Worm (Caenorhabditis elegans) whole organism, L2 larva: ENCODE results near the gene F43C9.1.
A peak's percentile ranks its signal among the peaks of the same experiment; 100 is the strongest.

Experiments used
- F13H6.1 ChIP-seq: sonication (generic microtip); optimal IDR thresholded peaks from 2 replicates; lab custom pipeline; 2016; ENCODE audit warnings: missing genetic modification characterization, missing compliant biosample characterization
- ZK546.5 ChIP-seq: sonication (generic microtip); optimal IDR thresholded peaks from 2 replicates; lab custom pipeline; 2017; ENCODE audit warnings: missing biosample characterization, missing genetic modification characterization
- aly-2 ChIP-seq: fragments of 150-350 bp; optimal IDR thresholded peaks from 2 replicates; lab custom pipeline; 2014; ENCODE audit warnings: missing biosample characterization, missing genetic modification characterization
- blmp-1 ChIP-seq: sonication (generic microtip); optimal IDR thresholded peaks from 2 replicates; lab custom pipeline; 2017; ENCODE audit warnings: missing genetic modification characterization, mild to moderate bottlenecking, missing compliant biosample characterization, antibody characterized with exemption, moderate library complexity; ENCODE audit not compliant: insufficient read depth
- ceh-16 ChIP-seq: fragments of 150-350 bp; optimal IDR thresholded peaks from 2 replicates; lab custom pipeline; 2014; ENCODE audit warnings: missing biosample characterization, missing genetic modification characterization
- crh-2 ChIP-seq: sonication (generic microtip); optimal IDR thresholded peaks from 2 replicates; lab custom pipeline; 2017; ENCODE audit warnings: missing biosample characterization, missing genetic modification characterization
- egl-27 ChIP-seq: sonication (generic microtip); optimal IDR thresholded peaks from 3 replicates; lab custom pipeline; 2017; ENCODE audit warnings: missing biosample characterization, missing genetic modification reagents, missing genetic modification characterization
- elt-1 ChIP-seq: fragments of 150-350 bp; optimal IDR thresholded peaks from 2 replicates; lab custom pipeline; 2014; ENCODE audit warnings: missing biosample characterization, missing genetic modification characterization
- fos-1 ChIP-seq: fragments of 150-350 bp; optimal IDR thresholded peaks from 2 replicates; lab custom pipeline; 2014; ENCODE audit warnings: missing biosample characterization, missing genetic modification characterization
- gmeb-1 ChIP-seq: fragments of 150-350 bp; optimal IDR thresholded peaks from 2 replicates; lab custom pipeline; 2014; ENCODE audit warnings: missing biosample characterization, missing genetic modification characterization
- lin-11 ChIP-seq: fragments of 150-350 bp; sonication (generic microtip); optimal IDR thresholded peaks from 2 replicates; lab custom pipeline; 2014; ENCODE audit warnings: missing biosample characterization, missing genetic modification characterization, inconsistent platforms, mixed read lengths
- lin-13 ChIP-seq: fragments of 150-350 bp; optimal IDR thresholded peaks from 2 replicates; lab custom pipeline; 2014; ENCODE audit warnings: missing biosample characterization, missing genetic modification reagents, missing genetic modification characterization
- lin-39 ChIP-seq: fragments of 150-350 bp; optimal IDR thresholded peaks from 2 replicates; lab custom pipeline; 2014; ENCODE audit warnings: missing biosample characterization, missing genetic modification reagents, missing genetic modification characterization
- lsy-2 ChIP-seq, 2 experiments: fragments of 150-350 bp in 1 of 2; sonication (generic microtip) in 1 of 2; optimal IDR thresholded peaks; 2 replicates each; lab custom pipeline; 2014 to 2017; ENCODE audit warnings: missing biosample characterization in 2 of 2, missing genetic modification characterization in 2 of 2
- mab-5 ChIP-seq: fragments of 150-350 bp; optimal IDR thresholded peaks from 2 replicates; lab custom pipeline; 2014; ENCODE audit warnings: missing biosample characterization, missing genetic modification characterization
- mdl-1 ChIP-seq, 2 experiments: fragments of 150-350 bp in 1 of 2; sonication (generic microtip) in 1 of 2; optimal IDR thresholded peaks; 2 replicates each; lab custom pipeline; 2017; ENCODE audit warnings: missing biosample characterization in 2 of 2, missing genetic modification characterization in 2 of 2
- nhr-10 ChIP-seq: sonication (generic microtip); optimal IDR thresholded peaks from 2 replicates; lab custom pipeline; 2017; ENCODE audit warnings: missing biosample characterization, missing genetic modification characterization
- nhr-12 ChIP-seq: fragments of 150-350 bp; optimal IDR thresholded peaks from 2 replicates; lab custom pipeline; 2014; ENCODE audit warnings: missing biosample characterization, missing genetic modification characterization
- nhr-129 ChIP-seq: fragments of 150-350 bp; optimal IDR thresholded peaks from 2 replicates; lab custom pipeline; 2014; ENCODE audit warnings: missing biosample characterization, missing genetic modification characterization
- nhr-6 ChIP-seq: fragments of 150-350 bp; optimal IDR thresholded peaks from 2 replicates; lab custom pipeline; 2014; ENCODE audit warnings: missing biosample characterization, missing genetic modification characterization
- peb-1 ChIP-seq: fragments of 150-350 bp; optimal IDR thresholded peaks from 2 replicates; lab custom pipeline; 2014; ENCODE audit warnings: missing biosample characterization, missing genetic modification characterization
- sem-4 ChIP-seq: fragments of 150-350 bp; optimal IDR thresholded peaks from 2 replicates; lab custom pipeline; 2014; ENCODE audit warnings: missing biosample characterization, missing genetic modification reagents, missing genetic modification characterization
- skn-1 ChIP-seq: sonication (generic microtip); optimal IDR thresholded peaks from 2 replicates; lab custom pipeline; 2017; ENCODE audit warnings: missing biosample characterization, missing genetic modification characterization
- sma-3 ChIP-seq: sonication (generic microtip); optimal IDR thresholded peaks from 2 replicates; lab custom pipeline; 2016; ENCODE audit warnings: missing genetic modification reagents, missing genetic modification characterization, missing compliant biosample characterization
- sma-9 ChIP-seq, 2 experiments: fragments of 150-350 bp in 1 of 2; sonication (generic microtip) in 1 of 2; optimal IDR thresholded peaks; 2 replicates each; lab custom pipeline; 2014 to 2016; ENCODE audit warnings: missing genetic modification characterization in 2 of 2, mild to moderate bottlenecking in 1 of 2, missing biosample characterization in 1 of 2, missing compliant biosample characterization in 1 of 2, missing genetic modification reagents in 1 of 2, moderate library complexity in 1 of 2
- unc-39 ChIP-seq: fragments of 150-350 bp; optimal IDR thresholded peaks from 2 replicates; lab custom pipeline; 2014; ENCODE audit warnings: missing biosample characterization, missing genetic modification characterization
- unc-55 ChIP-seq: fragments of 150-350 bp; sonication (generic microtip); optimal IDR thresholded peaks from 3 replicates; lab custom pipeline; 2014; ENCODE audit warnings: missing biosample characterization, missing genetic modification reagents, missing genetic modification characterization
- unc-62 ChIP-seq: fragments of 150-350 bp; optimal IDR thresholded peaks from 2 replicates; lab custom pipeline; 2014; ENCODE audit warnings: missing biosample characterization, missing genetic modification reagents, missing genetic modification characterization

F43C9.1 gene

ce11 chrX:4794062-4794461 lies 983 bp downstream of the F43C9.1 start:
- peak; percentile 41 for TF ChIP-seq sma-3 (GFP tag; lab: Kevin White, UChicago)
- TF ChIP-seq blmp-1 = peak; percentile 91
- no peak for TF ChIP-seq ZK546.5 (tag; lab: Kevin White, UChicago)
- peak; percentile 63 for TF ChIP-seq crh-2 (tag; lab: Kevin White, UChicago)
- peak in 1 of 2 experiments; percentile 26 for TF ChIP-seq mdl-1 (tag; optimal IDR thresholded peaks at IDR 0.05; lab: Kevin White, UChicago)
- no peak for TF ChIP-seq lin-39 (tag; lab: Kevin White, UChicago)
- peak; percentile 11 for TF ChIP-seq egl-27 (tag; lab: Kevin White, UChicago)
- TF ChIP-seq unc-62 (GFP tag; lab: Kevin White, UChicago) = no peak
- no peak for TF ChIP-seq lin-13 (GFP tag; lab: Kevin White, UChicago)
- TF ChIP-seq fos-1 (tag; lab: Kevin White, UChicago) = peak; percentile 40
- no peak for TF ChIP-seq nhr-6 (tag; lab: Kevin White, UChicago)
- peak; percentile 88 for TF ChIP-seq F13H6.1
- peak; percentile 75 for TF ChIP-seq gmeb-1 (tag; lab: Kevin White, UChicago)
- TF ChIP-seq sma-9 (GFP tag; optimal IDR thresholded peaks at IDR 0.05; lab: Kevin White, UChicago) = peak; percentile 53
- TF ChIP-seq sma-9 (tag; optimal IDR thresholded peaks at IDR 0.05; lab: Kevin White, UChicago) = no peak
- TF ChIP-seq, all 48 proteins: peak for 9

ce11 chrX:4795329-4795728 lies 2.2 kb downstream of the F43C9.1 start:
- no peak for TF ChIP-seq lin-11
- no peak for TF ChIP-seq unc-62 (GFP tag; lab: Kevin White, UChicago)
- no peak for TF ChIP-seq skn-1 (tag; lab: Kevin White, UChicago)
- peak; percentile 83 for TF ChIP-seq sma-9 (GFP tag; optimal IDR thresholded peaks at IDR 0.05; lab: Kevin White, UChicago)
- TF ChIP-seq sma-9 (tag; optimal IDR thresholded peaks at IDR 0.05; lab: Kevin White, UChicago) = no peak
- TF ChIP-seq fos-1 (tag; lab: Kevin White, UChicago) = peak; percentile 74
- TF ChIP-seq nhr-129 (tag; lab: Kevin White, UChicago) = peak; percentile 14
- TF ChIP-seq F13H6.1 = peak; percentile 64
- TF ChIP-seq blmp-1 = peak; percentile 98
- TF ChIP-seq lsy-2 (tag; optimal IDR thresholded peaks at IDR 0.05; lab: Kevin White, UChicago) = peak in 1 of 2 experiments; percentile 4
- TF ChIP-seq sem-4 (tag; lab: Kevin White, UChicago) = no peak
- peak; percentile 10 for TF ChIP-seq sma-3 (GFP tag; lab: Kevin White, UChicago)
- peak; percentile 1 for TF ChIP-seq gmeb-1 (tag; lab: Kevin White, UChicago)
- peak; percentile 73 for TF ChIP-seq crh-2 (tag; lab: Kevin White, UChicago)

DNA sequence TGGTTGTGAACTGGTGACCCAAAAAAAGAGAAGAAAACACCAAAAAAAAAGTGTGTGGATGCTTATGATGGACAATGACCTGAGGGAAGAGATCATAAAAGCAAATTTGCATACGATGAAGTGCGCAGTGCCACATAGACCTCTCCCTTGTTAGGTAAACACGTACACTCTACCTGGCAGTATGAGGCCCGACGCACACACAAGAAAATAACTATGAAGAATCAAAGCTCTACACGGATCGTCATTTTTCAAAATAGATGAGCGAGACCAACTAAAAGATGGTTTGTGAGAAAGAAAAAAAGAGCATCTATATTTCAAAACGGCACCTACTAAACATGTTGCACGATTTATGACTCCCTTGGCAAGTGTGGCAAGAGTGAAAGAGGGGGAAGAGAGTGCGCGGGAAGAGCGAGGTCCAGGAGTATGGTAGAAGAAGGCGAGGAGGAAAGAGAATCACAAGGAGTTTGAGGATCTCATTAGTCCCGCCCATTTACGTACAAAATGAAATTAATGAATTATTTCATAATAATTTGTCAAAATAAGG lies 7.1 kb downstream of the F43C9.1 start, which contains the start of gene mig-13:
mig-13 (minus strand) TSS at position 51 of the 544 bp plus-strand sequence.
- TF ChIP-seq mab-5 (tag; lab: Kevin White, UChicago) (peak; percentile 92), unc-55 (GFP tag; lab: Kevin White, UChicago) (no peak)

DNA sequence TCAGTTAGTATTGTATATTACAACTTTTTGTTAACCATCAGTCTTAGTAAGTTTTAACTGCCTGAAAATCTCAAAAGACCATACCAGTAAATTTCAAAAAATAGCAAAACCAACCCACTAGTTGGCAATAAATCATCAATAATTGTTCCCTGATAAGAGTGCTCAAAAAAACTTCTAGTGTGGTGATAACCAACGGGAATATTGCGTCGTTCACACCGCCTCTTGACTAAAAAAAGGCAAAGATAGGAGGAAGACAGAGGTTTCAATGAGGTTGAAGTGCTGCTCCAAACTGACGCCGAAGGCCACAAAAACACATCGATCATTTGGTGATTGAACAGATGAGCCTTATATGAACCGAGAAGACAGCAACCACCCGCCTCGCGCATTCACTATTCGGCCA lies 7.8 kb downstream of the F43C9.1 start:
- TF ChIP-seq fos-1 (tag; lab: Kevin White, UChicago) (peak; percentile 22), blmp-1 (no peak), nhr-12 (tag; lab: Kevin White, UChicago) (no peak)
- TF ChIP-seq, all 48 proteins: peak for 1

ce11 chrX:4802255-4802654 lies 9.2 kb downstream of the F43C9.1 start:
- no peak for TF ChIP-seq nhr-10 (tag; lab: Kevin White, UChicago)
- no peak for TF ChIP-seq nhr-12 (tag; lab: Kevin White, UChicago)
- no peak for TF ChIP-seq sma-9 (GFP tag; optimal IDR thresholded peaks at IDR 0.05; lab: Kevin White, UChicago)
- no peak for TF ChIP-seq sma-9 (tag; optimal IDR thresholded peaks at IDR 0.05; lab: Kevin White, UChicago)
- peak; percentile 87 for TF ChIP-seq mab-5 (tag; lab: Kevin White, UChicago)
- TF ChIP-seq unc-55 (GFP tag; lab: Kevin White, UChicago) = peak; percentile 6
- TF ChIP-seq mdl-1 (tag; optimal IDR thresholded peaks at IDR 0.05; lab: Kevin White, UChicago) = no peak
- no peak for TF ChIP-seq peb-1 (tag; lab: Kevin White, UChicago)
- TF ChIP-seq sem-4 (tag; lab: Kevin White, UChicago) = peak; percentile 16
- TF ChIP-seq aly-2 = no peak

DNA sequence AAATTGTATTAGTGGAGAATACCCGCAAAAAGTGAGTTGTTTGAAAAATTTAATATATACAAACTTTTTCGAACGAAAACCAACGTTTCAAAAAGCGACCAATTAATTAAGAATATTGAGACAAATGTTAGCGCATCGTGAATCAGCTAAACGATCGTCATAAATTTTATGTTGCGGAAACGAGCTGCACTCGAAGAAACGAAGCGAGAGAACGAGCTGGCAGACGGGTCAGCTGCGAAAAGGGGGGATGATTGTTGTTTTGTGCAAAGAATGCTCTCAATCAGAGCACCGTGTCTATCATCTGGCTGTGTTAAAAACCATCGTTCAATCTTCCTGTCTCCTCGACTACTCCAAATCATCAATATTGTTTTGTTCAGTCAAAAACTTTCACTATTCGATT lies 10.9 kb downstream of the F43C9.1 start:
- TF ChIP-seq unc-39 (tag; lab: Kevin White, UChicago) = no peak
- no peak for TF ChIP-seq lin-13 (GFP tag; lab: Kevin White, UChicago)
- TF ChIP-seq sma-9 (GFP tag; optimal IDR thresholded peaks at IDR 0.05; lab: Kevin White, UChicago) = no peak
- TF ChIP-seq sma-9 (tag; optimal IDR thresholded peaks at IDR 0.05; lab: Kevin White, UChicago) = no peak
- no peak for TF ChIP-seq ceh-16 (tag; lab: Kevin White, UChicago)
- TF ChIP-seq elt-1 (tag; lab: Kevin White, UChicago) = no peak
